Worm (Caenorhabditis elegans) whole organism, L4 larva: Measurements from ENCODE around the gene srt-17.

Experiments used
- D1046.2 ChIP-seq: fragments of 200-800 bp; sonication (Bioruptor generic); IDR thresholded peaks from 2 replicates; pipeline ENCODE4 v1.3.6; 2022; ENCODE audit warnings: missing genetic modification characterization, missing compliant biosample characterization
- F44E2.7 ChIP-seq: fragments of 200-800 bp; sonication (Bioruptor generic); IDR thresholded peaks from 2 replicates; pipeline ENCODE4 v2.1.2; 2022; ENCODE audit warnings: missing genetic modification characterization, missing compliant biosample characterization
- Y105C5A.15 ChIP-seq: fragments of 200-800 bp; sonication (Bioruptor generic); IDR thresholded peaks from 2 replicates; pipeline ENCODE4 v1.3.6; 2022; ENCODE audit warnings: missing genetic modification characterization, missing compliant biosample characterization
- aha-1 ChIP-seq: fragments of 150-350 bp; peaks from one replicate; lab custom pipeline; 2014; ENCODE audit warnings: missing biosample characterization, missing genetic modification characterization
- ama-1 ChIP-seq: fragments of 150-350 bp; optimal IDR thresholded peaks from 2 replicates; lab custom pipeline; 2014; ENCODE audit warnings: inconsistent platforms, mixed read lengths
- attf-4 ChIP-seq: sonication (generic microtip); optimal IDR thresholded peaks from 3 replicates; lab custom pipeline; 2017; ENCODE audit warnings: missing biosample characterization, missing genetic modification characterization
- ceh-20 ChIP-seq: fragments of 200-800 bp; sonication (Bioruptor generic); IDR thresholded peaks from 2 replicates; pipeline ENCODE4 v1.3.6; 2022; ENCODE audit warnings: missing genetic modification reagents, missing genetic modification characterization, missing compliant biosample characterization
- ceh-44 ChIP-seq: fragments of 200-800 bp; sonication (Bioruptor generic); IDR thresholded peaks from 2 replicates; pipeline ENCODE4 v1.3.6; 2022; ENCODE audit warnings: missing genetic modification reagents, missing genetic modification characterization, missing compliant biosample characterization
- ctbp-1 ChIP-seq: fragments of 200-800 bp; sonication (Bioruptor generic); IDR thresholded peaks from 2 replicates; pipeline ENCODE4 v1.3.6; 2022; ENCODE audit warnings: missing genetic modification reagents, missing genetic modification characterization, missing compliant biosample characterization
- daf-16 ChIP-seq, 3 experiments: sonication (generic microtip); optimal IDR thresholded peaks; 2 replicates each; lab custom pipeline; 2016 to 2017; ENCODE audit warnings: missing genetic modification characterization in 3 of 3, missing genetic modification reagents in 3 of 3, mild to moderate bottlenecking in 2 of 3, missing compliant biosample characterization in 2 of 3, missing biosample characterization in 1 of 3, moderate library complexity in 1 of 3
- daf-19 ChIP-seq: fragments of 200-800 bp; sonication (Bioruptor generic); conservative IDR thresholded peaks from 2 replicates; pipeline ENCODE4 v1.3.6; 2022; ENCODE audit warnings: missing genetic modification characterization, missing compliant biosample characterization
- dmd-8 ChIP-seq: fragments of 200-800 bp; sonication (Bioruptor generic); IDR thresholded peaks from 2 replicates; pipeline ENCODE4 v1.3.6; 2022; ENCODE audit warnings: missing genetic modification characterization, missing compliant biosample characterization
- dmd-9 ChIP-seq: fragments of 200-800 bp; sonication (Bioruptor generic); IDR thresholded peaks from 2 replicates; pipeline ENCODE4 v1.3.6; 2022; ENCODE audit warnings: missing genetic modification reagents, missing genetic modification characterization, missing compliant biosample characterization
- dve-1 ChIP-seq: sonication (generic microtip); optimal IDR thresholded peaks from 2 replicates; lab custom pipeline; 2017; ENCODE audit warnings: antibody characterized with exemption, mild to moderate bottlenecking, missing genetic modification characterization, missing compliant biosample characterization; ENCODE audit not compliant: insufficient read depth
- fkh-10 ChIP-seq: fragments of 150-350 bp; optimal IDR thresholded peaks from 2 replicates; lab custom pipeline; 2014; ENCODE audit warnings: missing biosample characterization, missing genetic modification reagents, missing genetic modification characterization
- gei-8 ChIP-seq: fragments of 200-800 bp; sonication (Bioruptor generic); optimal IDR thresholded peaks from 2 replicates; lab custom pipeline; 2018; ENCODE audit warnings: mild to moderate bottlenecking, missing genetic modification characterization, missing compliant biosample characterization
- lin-13 ChIP-seq: fragments of 150-350 bp; optimal IDR thresholded peaks from 2 replicates; lab custom pipeline; 2014; ENCODE audit warnings: missing biosample characterization, missing genetic modification reagents, missing genetic modification characterization
- lin-15B ChIP-seq: fragments of 150-350 bp; sonication (generic microtip); optimal IDR thresholded peaks from 3 replicates; lab custom pipeline; 2014; ENCODE audit warnings: missing biosample characterization, missing genetic modification characterization
- lin-38 ChIP-seq: fragments of 200-800 bp; sonication (Bioruptor generic); IDR thresholded peaks from 2 replicates; pipeline ENCODE4 v1.3.6; 2022; ENCODE audit warnings: missing genetic modification reagents, missing genetic modification characterization, missing compliant biosample characterization
- lsy-2 ChIP-seq, 2 experiments: fragments of 150-350 bp in 1 of 2; sonication (generic microtip) in 1 of 2; optimal IDR thresholded peaks; 2 replicates each; lab custom pipeline; 2014 to 2017; ENCODE audit warnings: missing biosample characterization in 2 of 2, missing genetic modification characterization in 2 of 2
- madf-5 ChIP-seq, 2 experiments: fragments of 200-800 bp; sonication (Bioruptor generic); IDR thresholded peaks; 2 replicates each; pipeline ENCODE4 v1.3.6; 2022; ENCODE audit warnings: missing compliant biosample characterization in 2 of 2, missing genetic modification characterization in 2 of 2
- mdl-1 ChIP-seq, 2 experiments: fragments of 150-350 bp in 1 of 2; sonication (generic microtip) in 1 of 2; optimal IDR thresholded peaks; 2 replicates each; lab custom pipeline; 2014 to 2017; ENCODE audit warnings: missing biosample characterization in 2 of 2, missing genetic modification characterization in 2 of 2
- mdt-29 ChIP-seq: fragments of 200-800 bp; sonication (Bioruptor generic); IDR thresholded peaks from 2 replicates; pipeline ENCODE4 v1.3.6; 2022; ENCODE audit warnings: missing genetic modification reagents, missing genetic modification characterization, missing compliant biosample characterization
- mes-2 ChIP-seq: sonication (generic microtip); optimal IDR thresholded peaks from 2 replicates; lab custom pipeline; 2016; ENCODE audit warnings: missing genotype, mild to moderate bottlenecking, missing genetic modification characterization, missing compliant biosample characterization; ENCODE audit not compliant: poor library complexity, severe bottlenecking
- mxl-2 ChIP-seq: fragments of 200-800 bp; sonication (Bioruptor generic); conservative IDR thresholded peaks from 2 replicates; pipeline ENCODE4 v1.3.6; 2022; ENCODE audit warnings: missing genetic modification reagents, missing genetic modification characterization, missing compliant biosample characterization
- mxl-3 ChIP-seq: fragments of 200-800 bp; sonication (Bioruptor generic); optimal IDR thresholded peaks from 2 replicates; lab custom pipeline; 2018; ENCODE audit warnings: mild to moderate bottlenecking, missing genetic modification characterization, missing compliant biosample characterization
- nhr-102 ChIP-seq: sonication (generic microtip); optimal IDR thresholded peaks from 2 replicates; lab custom pipeline; 2016; ENCODE audit warnings: mild to moderate bottlenecking, missing genetic modification characterization, moderate library complexity, missing compliant biosample characterization
- nhr-11 ChIP-seq: fragments of 150-350 bp; optimal IDR thresholded peaks from 2 replicates; lab custom pipeline; 2014; ENCODE audit warnings: missing biosample characterization, missing genetic modification characterization
- nhr-237 ChIP-seq: sonication (generic microtip); optimal IDR thresholded peaks from 2 replicates; lab custom pipeline; 2017; ENCODE audit warnings: missing biosample characterization, missing genetic modification characterization
- nhr-28 ChIP-seq: fragments of 150-350 bp; optimal IDR thresholded peaks from 2 replicates; lab custom pipeline; 2014; ENCODE audit warnings: missing biosample characterization, missing genetic modification characterization
- nhr-6 ChIP-seq: fragments of 150-350 bp; optimal IDR thresholded peaks from 2 replicates; lab custom pipeline; 2014; ENCODE audit warnings: missing biosample characterization, missing genetic modification characterization
- php-3 ChIP-seq: fragments of 200-800 bp; sonication (Bioruptor generic); IDR thresholded peaks from 2 replicates; pipeline ENCODE4 v1.3.6; 2022; ENCODE audit warnings: missing genetic modification reagents, missing genetic modification characterization, missing compliant biosample characterization
- pqm-1 ChIP-seq: sonication (generic microtip); optimal IDR thresholded peaks from 2 replicates; lab custom pipeline; 2017; ENCODE audit warnings: missing biosample characterization, missing genetic modification characterization
- rbr-2 ChIP-seq: sonication (generic microtip); optimal IDR thresholded peaks from 2 replicates; lab custom pipeline; 2016; ENCODE audit warnings: missing genotype, missing genetic modification characterization, missing compliant biosample characterization
- saeg-2 ChIP-seq: fragments of 200-800 bp; sonication (Bioruptor generic); IDR thresholded peaks from 2 replicates; pipeline ENCODE4 v1.3.6; 2022; ENCODE audit warnings: missing genetic modification reagents, missing genetic modification characterization, missing compliant biosample characterization
- snpc-1.2 ChIP-seq: fragments of 200-800 bp; sonication (Bioruptor generic); IDR thresholded peaks from 2 replicates; pipeline ENCODE4 v1.3.6; 2022; ENCODE audit warnings: missing genetic modification reagents, missing genetic modification characterization, missing compliant biosample characterization
- snpc-4 ChIP-seq: fragments of 150-350 bp; optimal IDR thresholded peaks from 2 replicates; lab custom pipeline; 2014; ENCODE audit warnings: missing biosample characterization, missing genetic modification characterization
- spr-3 ChIP-seq: fragments of 200-800 bp; sonication (Bioruptor generic); optimal IDR thresholded peaks from 2 replicates; lab custom pipeline; 2018; ENCODE audit warnings: mild to moderate bottlenecking, missing genetic modification characterization, missing compliant biosample characterization
- tra-1 ChIP-seq: fragments of 200-800 bp; sonication (Bioruptor generic); IDR thresholded peaks from 2 replicates; pipeline ENCODE4 v1.3.6; 2022; ENCODE audit warnings: missing genetic modification reagents, missing genetic modification characterization, missing compliant biosample characterization
- zag-1 ChIP-seq: fragments of 150-350 bp; optimal IDR thresholded peaks from 2 replicates; lab custom pipeline; 2014; ENCODE audit warnings: missing biosample characterization, missing genetic modification characterization
- zip-11 ChIP-seq: fragments of 200-800 bp; sonication (Bioruptor generic); IDR thresholded peaks from 2 replicates; pipeline ENCODE4 v1.3.6; 2022; ENCODE audit warnings: missing genetic modification characterization, missing compliant biosample characterization

srt-17 gene

DNA sequence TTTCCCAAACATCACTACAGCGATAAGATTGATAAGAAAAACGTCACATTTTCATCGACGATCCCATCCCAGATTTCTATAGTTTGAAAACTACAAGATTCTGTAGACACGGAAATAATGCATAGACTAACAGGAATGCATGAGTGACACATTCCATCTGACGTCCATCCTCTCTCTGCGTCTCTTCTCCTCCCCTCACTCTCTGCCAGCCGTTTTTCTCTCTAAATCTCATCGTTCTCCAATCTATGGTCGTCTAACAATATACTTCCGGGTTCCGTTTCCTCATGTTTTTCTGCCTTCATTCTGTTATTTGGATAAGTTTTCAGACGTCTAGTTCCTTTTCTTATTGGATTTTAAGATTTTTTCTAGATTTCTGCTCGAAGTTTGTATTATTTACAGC, 5.8 kb downstream of the srt-17 start, which contains the start of gene F48G7.4 (continued):
- TF ChIP-seq nhr-102 (no peak), pqm-1 (tag; lab: Kevin White, UChicago) (no peak), dmd-8 (GFP tag; lab: Robert Waterston, UW) (no peak), mes-2 (tag; lab: Kevin White, UChicago) (peak; percentile 56), lsy-2 (tag; optimal IDR thresholded peaks at IDR 0.05; lab: Kevin White, UChicago) (peak; percentile 40 to 76), madf-5 (GFP tag; IDR thresholded peaks at IDR 0.05; lab: Robert Waterston, UW) (no peak), zip-11 (GFP tag; lab: Robert Waterston, UW) (no peak), attf-4 (no peak), mdl-1 (tag; optimal IDR thresholded peaks at IDR 0.05; lab: Kevin White, UChicago) (peak in 1 of 2 experiments; percentile 60), F44E2.7 (GFP tag; lab: Robert Waterston, UW) (no peak), nhr-28 (peak; percentile 74), rbr-2 (tag; lab: Kevin White, UChicago) (peak; percentile 84), ceh-44 (GFP tag; lab: Robert Waterston, UW) (no peak), D1046.2 (no peak), ctbp-1 (GFP tag; lab: Robert Waterston, UW) (no peak), mxl-2 (GFP tag; lab: Robert Waterston, UW) (no peak), mxl-3 (GFP tag; lab: Kevin White, UChicago) (no peak), snpc-1.2 (GFP tag; lab: Robert Waterston, UW) (no peak), php-3 (GFP tag; lab: Robert Waterston, UW) (no peak), nhr-237 (tag; lab: Kevin White, UChicago) (no peak), fkh-10 (GFP tag; lab: Kevin White, UChicago) (peak; percentile 65), saeg-2 (GFP tag; lab: Robert Waterston, UW) (no peak), snpc-4 (tag; lab: Kevin White, UChicago) (no peak), lin-15B (tag; lab: Kevin White, UChicago) (no peak), mdt-29 (no peak), daf-19 (GFP tag; lab: Robert Waterston, UW) (no peak), ceh-20 (GFP tag; lab: Robert Waterston, UW) (peak; percentile 60; the same call in 1 of the 2 replicates), zag-1 (no peak), gei-8 (GFP tag; lab: Kevin White, UChicago) (no peak), lin-13 (GFP tag; lab: Kevin White, UChicago) (no peak), aha-1 (tag; lab: Kevin White, UChicago) (no peak), spr-3 (GFP tag; lab: Kevin White, UChicago) (no peak), tra-1 (GFP tag; lab: Robert Waterston, UW) (peak; percentile 77), nhr-6 (tag; lab: Kevin White, UChicago) (peak; percentile 30), lin-38 (GFP tag; lab: Robert Waterston, UW) (no peak), Y105C5A.15 (GFP tag; lab: Robert Waterston, UW) (no peak)

DNA sequence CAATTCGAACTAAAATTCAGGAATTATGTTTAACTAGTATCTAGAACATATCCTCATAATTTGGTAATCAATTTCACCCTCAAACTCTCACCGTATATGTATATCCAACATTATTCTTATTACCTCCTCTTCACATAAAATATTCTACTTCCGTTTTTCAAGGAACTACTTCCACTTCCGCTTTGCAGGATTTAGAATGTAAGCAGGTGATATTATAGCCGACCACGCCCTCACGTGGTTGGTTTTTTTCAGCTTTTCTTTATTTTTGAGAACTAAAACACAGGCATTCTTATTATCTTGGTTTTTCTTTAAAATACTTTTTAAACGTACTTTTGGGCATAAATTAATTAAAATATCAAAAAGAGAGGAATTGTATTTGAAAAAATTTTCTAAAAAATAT, 6.9 kb downstream of the srt-17 start:
- TF ChIP-seq nhr-11 (tag; lab: Kevin White, UChicago): peak; percentile 12
- no peak for TF ChIP-seq dmd-9

DNA sequence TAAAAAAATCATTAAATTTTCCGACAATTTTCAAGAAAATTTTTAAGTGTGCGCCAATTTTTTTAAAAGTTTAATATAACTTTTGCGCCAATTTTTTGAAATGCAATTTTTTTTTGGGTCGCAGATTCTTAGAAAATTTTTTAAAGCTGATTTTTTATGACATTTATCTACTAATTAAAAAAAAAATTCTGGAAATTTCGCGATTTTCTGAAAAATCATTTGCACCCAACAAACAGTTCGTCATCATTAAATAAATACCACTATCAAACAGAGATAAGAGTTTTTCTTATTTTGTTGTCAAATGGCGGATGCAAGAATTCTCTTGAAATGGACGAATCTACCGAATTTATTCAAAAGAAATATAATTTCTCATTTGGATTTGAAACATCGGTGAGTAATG, 9.5 kb downstream of the srt-17 start, which contains the start of gene F48G7.13:
TSS of gene F48G7.13 (plus strand) at position 301 of the 400 bp plus-strand sequence.
- TF ChIP-seq dve-1 (tag; lab: Kevin White, UChicago) (no peak), mdl-1 (tag; optimal IDR thresholded peaks at IDR 0.05; lab: Kevin White, UChicago) (no peak), ama-1 (lab: Kevin White, UChicago) (no peak), daf-16 (GFP tag; optimal IDR thresholded peaks at IDR 0.05; lab: Kevin White, UChicago) (no peak), daf-16 (tag; optimal IDR thresholded peaks at IDR 0.05; lab: Kevin White, UChicago) (peak; percentile 55)
- TF ChIP-seq, all 104 proteins: peak for 1
